Fruit fly (Drosophila melanogaster) whole organism, embryonic: ENCODE measurements around the gene Vago.

Source experiments
- Aef1 ChIP-seq: fragments of 200-800 bp; sonication (Bioruptor generic); IDR thresholded peaks from 3 replicates; pipeline ENCODE4 v1.3.6; 2022; ENCODE audit warnings: missing biosample characterization, missing genetic modification characterization
- CG10366 ChIP-seq: fragments of 200-800 bp; sonication (Bioruptor generic); IDR thresholded peaks from 2 replicates; pipeline ENCODE4 v1.3.6; 2022; ENCODE audit warnings: missing biosample characterization, missing genetic modification characterization
- CG11398 ChIP-seq: fragments of 200-800 bp; sonication (Bioruptor generic); optimal IDR thresholded peaks from 2 replicates; lab custom pipeline; 2016; ENCODE audit warnings: missing biosample characterization, missing genetic modification characterization
- CG11560 ChIP-seq: fragments of 200-800 bp; sonication (Bioruptor generic); IDR thresholded peaks from 3 replicates; pipeline ENCODE4 v1.3.6; 2022; ENCODE audit warnings: missing biosample characterization, missing genetic modification characterization
- CG1233 ChIP-seq: fragments of 200-800 bp; sonication (Bioruptor generic); optimal IDR thresholded peaks from 4 replicates; lab custom pipeline; 2018; ENCODE audit warnings: missing biosample characterization, mild to moderate bottlenecking, missing genetic modification characterization
- CG14860 ChIP-seq: fragments of 200-800 bp; sonication (Bioruptor generic); IDR thresholded peaks from 3 replicates; pipeline ENCODE4 v1.3.6; 2022; ENCODE audit warnings: missing biosample characterization, missing genetic modification characterization; ENCODE audit not compliant: partially characterized antibody
- CG15011 ChIP-seq: fragments of 200-800 bp; sonication (Bioruptor generic); optimal IDR thresholded peaks from 3 replicates; lab custom pipeline; 2018; ENCODE audit warnings: missing biosample characterization, mild to moderate bottlenecking, missing genetic modification characterization
- CG17361 ChIP-seq: fragments of 200-800 bp; sonication (Bioruptor generic); IDR thresholded peaks from 3 replicates; pipeline ENCODE4 v1.3.6; 2022; ENCODE audit warnings: missing biosample characterization, missing genetic modification characterization
- CG17802 ChIP-seq: fragments of 200-800 bp; sonication (Bioruptor generic); optimal IDR thresholded peaks from 2 replicates; lab custom pipeline; 2018; ENCODE audit warnings: missing biosample characterization, mild to moderate bottlenecking, missing genetic modification characterization, moderate library complexity
- CG2120 ChIP-seq: fragments of 200-800 bp; sonication (Bioruptor generic); optimal IDR thresholded peaks from 3 replicates; lab custom pipeline; 2016; ENCODE audit warnings: missing biosample characterization, missing genetic modification characterization
- CG2202 ChIP-seq: fragments of 200-800 bp; sonication (Bioruptor generic); optimal IDR thresholded peaks from 2 replicates; lab custom pipeline; 2018; ENCODE audit warnings: missing biosample characterization, mild to moderate bottlenecking, missing genetic modification characterization
- CG3065 ChIP-seq: fragments of 200-800 bp; sonication (Bioruptor generic); optimal IDR thresholded peaks from 2 replicates; lab custom pipeline; 2016; ENCODE audit warnings: missing biosample characterization, missing genetic modification characterization
- CG32532 ChIP-seq: fragments of 200-800 bp; sonication (Bioruptor generic); IDR thresholded peaks from 2 replicates; pipeline ENCODE4 v1.3.6; 2022; ENCODE audit warnings: missing biosample characterization, missing genetic modification characterization
- CG4282 ChIP-seq: fragments of 200-800 bp; sonication (Bioruptor generic); optimal IDR thresholded peaks from 2 replicates; lab custom pipeline; 2016; ENCODE audit warnings: missing biosample characterization, missing genetic modification characterization
- CG4730 ChIP-seq: fragments of 200-800 bp; sonication (Bioruptor generic); IDR thresholded peaks from 2 replicates; pipeline ENCODE4 v1.3.6; 2022; ENCODE audit warnings: missing biosample characterization, missing genetic modification characterization
- CG6272 ChIP-seq: fragments of 200-800 bp; sonication (Bioruptor generic); IDR thresholded peaks from 2 replicates; pipeline ENCODE4 v1.3.6; 2022; ENCODE audit warnings: missing biosample characterization, missing genetic modification characterization
- CG6765 ChIP-seq: fragments of 200-800 bp; sonication (Bioruptor generic); optimal IDR thresholded peaks from 3 replicates; lab custom pipeline; 2017; ENCODE audit warnings: missing biosample characterization, mild to moderate bottlenecking, missing genetic modification characterization
- CG8478 ChIP-seq: fragments of >200 bp; optimal IDR thresholded peaks from 2 replicates; lab custom pipeline; 2018
- CG8924 ChIP-seq: fragments of 200-800 bp; optimal IDR thresholded peaks from 3 replicates; lab custom pipeline; 2019; ENCODE audit warnings: missing biosample characterization, mild to moderate bottlenecking, missing genetic modification characterization, moderate library complexity
- CG8944 ChIP-seq: fragments of 200-800 bp; sonication (Bioruptor generic); optimal IDR thresholded peaks from 3 replicates; lab custom pipeline; 2016; ENCODE audit warnings: missing biosample characterization, missing genetic modification characterization
- CG9817 ChIP-seq: fragments of 200-800 bp; sonication (Bioruptor generic); optimal IDR thresholded peaks from 2 replicates; lab custom pipeline; 2018; ENCODE audit warnings: missing biosample characterization, mild to moderate bottlenecking, missing genetic modification characterization, moderate library complexity
- D19A ChIP-seq: fragments of 200-800 bp; optimal IDR thresholded peaks from 3 replicates; lab custom pipeline; 2019; ENCODE audit warnings: missing biosample characterization, mild to moderate bottlenecking, missing genetic modification characterization, moderate library complexity
- Dek ChIP-seq: fragments of 200-800 bp; sonication (Bioruptor generic); optimal IDR thresholded peaks from 3 replicates; lab custom pipeline; 2019; ENCODE audit warnings: missing biosample characterization, mild to moderate bottlenecking, missing genetic modification characterization, moderate library complexity
- E2f2 ChIP-seq: fragments of 200-800 bp; sonication (Bioruptor generic); IDR thresholded peaks from 2 replicates; pipeline ENCODE4 v1.3.6; 2022; ENCODE audit warnings: missing biosample characterization, missing genetic modification characterization
- HLH4C ChIP-seq: fragments of 200-800 bp; sonication (Bioruptor generic); IDR thresholded peaks from 3 replicates; pipeline ENCODE4 v1.3.6; 2022; ENCODE audit warnings: missing biosample characterization, missing genetic modification characterization; ENCODE audit not compliant: partially characterized antibody
- HmgD ChIP-seq: fragments of 200-800 bp; sonication (Bioruptor generic); optimal IDR thresholded peaks from 3 replicates; lab custom pipeline; 2016; ENCODE audit warnings: missing biosample characterization, missing genetic modification characterization
- Hmr ChIP-seq: fragments of 200-800 bp; sonication (Bioruptor generic); optimal IDR thresholded peaks from 3 replicates; lab custom pipeline; 2017; ENCODE audit warnings: mild to moderate bottlenecking, missing biosample characterization, missing genetic modification reagents, missing genetic modification characterization
- Opbp ChIP-seq: fragments of 200-800 bp; sonication (Bioruptor generic); IDR thresholded peaks from 3 replicates; pipeline ENCODE4 v1.3.6; 2022; ENCODE audit warnings: missing biosample characterization, missing genetic modification characterization; ENCODE audit not compliant: partially characterized antibody
- Side ChIP-seq: fragments of 200-800 bp; sonication (Bioruptor generic); optimal IDR thresholded peaks from 2 replicates; lab custom pipeline; 2016; ENCODE audit warnings: missing biosample characterization, missing genetic modification characterization
- ab ChIP-seq: fragments of 200-800 bp; sonication (Bioruptor generic); optimal IDR thresholded peaks from 2 replicates; lab custom pipeline; 2016; ENCODE audit warnings: missing biosample characterization, missing genetic modification characterization
- ato ChIP-seq: fragments of 200-800 bp; sonication (Bioruptor generic); IDR thresholded peaks from 2 replicates; pipeline ENCODE4 v1.3.6; 2022; ENCODE audit warnings: missing biosample characterization, missing genetic modification characterization; ENCODE audit not compliant: partially characterized antibody
- bigmax ChIP-seq: fragments of 200-800 bp; sonication (Bioruptor generic); optimal IDR thresholded peaks from 2 replicates; lab custom pipeline; 2018; ENCODE audit warnings: missing biosample characterization, mild to moderate bottlenecking, missing genetic modification characterization
- chinmo ChIP-seq: fragments of 200-800 bp; sonication (Bioruptor generic); IDR thresholded peaks from 4 replicates; pipeline ENCODE4 v1.3.6; 2022; ENCODE audit warnings: missing biosample characterization, missing genetic modification characterization; ENCODE audit not compliant: partially characterized antibody
- corto ChIP-seq: fragments of 200-800 bp; sonication (Bioruptor generic); optimal IDR thresholded peaks from 2 replicates; lab custom pipeline; 2016; ENCODE audit warnings: missing biosample characterization, mild to moderate bottlenecking, missing genetic modification characterization, moderate library complexity
- dm ChIP-seq: fragments of 200-800 bp; sonication (Bioruptor generic); optimal IDR thresholded peaks from 3 replicates; lab custom pipeline; 2016; ENCODE audit warnings: missing biosample characterization, missing genetic modification characterization
- emc ChIP-seq: fragments of 200-800 bp; sonication (Bioruptor generic); optimal IDR thresholded peaks from 2 replicates; lab custom pipeline; 2016; ENCODE audit warnings: missing biosample characterization, missing genetic modification characterization
- exex ChIP-seq: fragments of 200-800 bp; sonication (Bioruptor generic); optimal IDR thresholded peaks from 4 replicates; lab custom pipeline; 2018; ENCODE audit warnings: missing biosample characterization, mild to moderate bottlenecking, missing genetic modification characterization, moderate library complexity
- ind ChIP-seq: fragments of 200-800 bp; sonication (Bioruptor generic); optimal IDR thresholded peaks from 3 replicates; lab custom pipeline; 2016; ENCODE audit warnings: missing biosample characterization, missing genetic modification characterization
- otp ChIP-seq: fragments of 200-800 bp; sonication (Bioruptor generic); IDR thresholded peaks from 3 replicates; pipeline ENCODE4, ENCODE4 v1.3.6; 2022; ENCODE audit warnings: missing biosample characterization, missing genetic modification characterization
- pan ChIP-seq, 4 experiments: fragments of >200 bp in 3 of 4; fragments of 200-800 bp in 1 of 4; sonication (Bioruptor generic) in 1 of 4; optimal IDR thresholded peaks in 3 of 4; IDR thresholded peaks in 1 of 4; 2 replicates each; pipeline versions ENCODE4 v1.3.6 to Lab custom; 2017 to 2022; ENCODE audit warnings: missing biosample characterization in 2 of 4, missing genetic modification characterization in 2 of 4, mixed read lengths in 1 of 4
- phol ChIP-seq: fragments of 200-800 bp; sonication (Bioruptor generic); optimal IDR thresholded peaks from 3 replicates; lab custom pipeline; 2018; ENCODE audit warnings: missing biosample characterization, mild to moderate bottlenecking, missing genetic modification characterization, moderate library complexity
- pum ChIP-seq: fragments of 200-800 bp; sonication (Bioruptor generic); optimal IDR thresholded peaks from 2 replicates; lab custom pipeline; 2016; ENCODE audit warnings: missing biosample characterization, missing genetic modification characterization
- ranshi ChIP-seq: fragments of 200-800 bp; sonication (Bioruptor generic); IDR thresholded peaks from 2 replicates; pipeline ENCODE4 v1.3.6; 2022; ENCODE audit warnings: missing biosample characterization, missing genetic modification characterization
- salm ChIP-seq: fragments of 200-800 bp; sonication (Bioruptor generic); optimal IDR thresholded peaks from 2 replicates; lab custom pipeline; 2018; ENCODE audit warnings: missing biosample characterization, mild to moderate bottlenecking, missing genetic modification characterization
- sob ChIP-seq: fragments of 200-800 bp; sonication (Bioruptor generic); IDR thresholded peaks from 2 replicates; pipeline ENCODE4 v1.3.6; 2022; ENCODE audit warnings: missing biosample characterization, missing genetic modification characterization
- tap ChIP-seq: fragments of 200-800 bp; optimal IDR thresholded peaks from 3 replicates; lab custom pipeline; 2019; ENCODE audit warnings: missing biosample characterization, mild to moderate bottlenecking, missing genetic modification characterization, moderate library complexity
- tx ChIP-seq: fragments of 200-800 bp; sonication (Bioruptor generic); optimal IDR thresholded peaks from 2 replicates; lab custom pipeline; 2016; ENCODE audit warnings: missing biosample characterization, missing genetic modification characterization
- unpg ChIP-seq: fragments of 200-800 bp; sonication (Bioruptor generic); optimal IDR thresholded peaks from 3 replicates; lab custom pipeline; 2018; ENCODE audit warnings: missing biosample characterization, mild to moderate bottlenecking, missing genetic modification characterization, moderate library complexity
- wek ChIP-seq: fragments of 200-800 bp; sonication (Bioruptor generic); optimal IDR thresholded peaks from 3 replicates; lab custom pipeline; 2018; ENCODE audit warnings: missing biosample characterization, mild to moderate bottlenecking, missing genetic modification characterization, moderate library complexity

The Vago gene

dm6 chrX:11137566-11138186 lies 48.6 kb downstream of the Vago start, which contains the start of gene CDK2AP1 (continued):
- TF ChIP-seq CG14860 (GFP tag; lab: Robert Waterston, UW) (peak; percentile 72), ind (GFP tag; lab: Kevin White, UChicago) (peak; percentile 18), dm (peak; percentile 14), ab (GFP tag; lab: Kevin White, UChicago) (no peak), Dek (tag; lab: Kevin White, UChicago) (peak; percentile 39), phol (peak; percentile 37), bigmax (GFP tag; lab: Kevin White, UChicago) (no peak), HLH4C (peak; percentile 87), ranshi (0 out of 2 replicates have a peak, but pooled peaks have one; percentile 29), CG6272 (GFP tag; lab: Robert Waterston, UW) (no peak), Aef1 (GFP tag; lab: Robert Waterston, UW) (peak; percentile 25; the same call in 1 of the 3 replicates), chinmo (peak; percentile 57; the same call in 1 of the 4 replicates), CG4282 (GFP tag; lab: Kevin White, UChicago) (no peak), salm (tag; lab: Kevin White, UChicago) (no peak), Hmr (GFP tag; lab: Kevin White, UChicago) (peak; percentile 10), CG17802 (tag; lab: Kevin White, UChicago) (peak; percentile 86), CG9817 (peak; percentile 15), sob (GFP tag; lab: Robert Waterston, UW) (peak; percentile 27; the same call in 1 of the 2 replicates), CG8478 (lab: Kevin White, UChicago) (no peak), pan (optimal IDR thresholded peaks at IDR 0.05; lab: Kevin White, UChicago) (no peak), pan (GFP tag; optimal IDR thresholded peaks at IDR 0.05 in 1 of 2, IDR thresholded peaks at IDR 0.05 in 1 of 2) (no peak), exex (tag; lab: Kevin White, UChicago) (no peak), otp (0 out of 3 replicates have a peak, but pooled peaks have one; percentile 18), CG11398 (GFP tag; lab: Kevin White, UChicago) (peak; percentile 4), CG2202 (tag; lab: Kevin White, UChicago) (no peak), CG32532 (GFP tag; lab: Robert Waterston, UW) (peak; percentile 24), CG17361 (peak; percentile 47; the same call in 1 of the 3 replicates), tap (tag; lab: Kevin White, UChicago) (no peak), Side (peak; percentile 13), CG15011 (GFP tag; lab: Kevin White, UChicago) (no peak), CG3065 (GFP tag; lab: Kevin White, UChicago) (no peak), unpg (peak; percentile 24), CG11560 (tag; lab: Robert Waterston, UW) (no peak; the same call in 2 of the 3 replicates), CG8944 (peak; percentile 32), CG4730 (GFP tag; lab: Robert Waterston, UW) (no peak), CG2120 (GFP tag; lab: Kevin White, UChicago) (peak; percentile 32), CG1233 (GFP tag; lab: Kevin White, UChicago) (no peak), tx (peak; percentile 3), HmgD (GFP tag; lab: Kevin White, UChicago) (peak; percentile 30), corto (GFP tag; lab: Kevin White, UChicago) (no peak), wek (GFP tag; lab: Kevin White, UChicago) (no peak), CG10366 (no peak), E2f2 (GFP tag; lab: Robert Waterston, UW) (0 out of 2 replicates have a peak, but pooled peaks have one; percentile 7), ato (GFP tag; lab: Robert Waterston, UW) (peak; percentile 80), emc (peak; percentile 21), pum (peak; percentile 22), CG8924 (peak; percentile 31), Opbp (peak; percentile 74), D19A (tag; lab: Kevin White, UChicago) (no peak), CG6765 (GFP tag; lab: Kevin White, UChicago) (no peak)
